Worm (Caenorhabditis elegans): ENCODE measurements around the gene F45E12.5.

The F45E12.5 gene

ce11 chrII:7277925-7278324 is 32.0 kb downstream of the F45E12.5 start (continued):
- TF ChIP-seq unc-30 (tag; optimal IDR thresholded peaks at IDR 0.05) (no peak), elt-2 (tag; optimal IDR thresholded peaks at IDR 0.05) (no peak)

- no peak for TF ChIP-seq sup-37 (GFP tag; optimal IDR thresholded peaks at IDR 0.05)
- peak; percentile 20 for TF ChIP-seq nhr-20 (tag; optimal IDR thresholded peaks at IDR 0.05)
- no peak for TF ChIP-seq nhr-47 (tag; optimal IDR thresholded peaks at IDR 0.05)
- peak; percentile 24 for TF ChIP-seq nhr-71 (tag; optimal IDR thresholded peaks at IDR 0.05)
- peak; percentile 88 for TF ChIP-seq elt-2 (tag; optimal IDR thresholded peaks at IDR 0.05)
- no peak for TF ChIP-seq hlh-4 (tag; optimal IDR thresholded peaks at IDR 0.05)
These were observed 32.7 kb downstream of the F45E12.5 start for ce11 chrII:7277257-7277656.

ce11 chrII:7273517-7273916 is 36.4 kb downstream of the F45E12.5 start:
- TF ChIP-seq lin-14 (GFP tag; optimal IDR thresholded peaks at IDR 0.05) (peak; percentile 31), efl-1 (optimal IDR thresholded peaks at IDR 0.05) (no peak), efl-1 (GFP tag; optimal IDR thresholded peaks at IDR 0.05 in 1 of 2) (no peak), mdl-1 (tag; optimal IDR thresholded peaks at IDR 0.05) (peak in 1 of 2 experiments; percentile 16), nhr-20 (tag; optimal IDR thresholded peaks at IDR 0.05) (peak; percentile 12), elt-2 (tag; optimal IDR thresholded peaks at IDR 0.05) (peak; percentile 71), ets-5 (GFP tag; IDR thresholded peaks at IDR 0.05) (no peak), pqm-1 (tag; optimal IDR thresholded peaks at IDR 0.05) (peak; percentile 61), efl-3 (GFP tag; optimal IDR thresholded peaks at IDR 0.05) (no peak), snpc-4 (tag; optimal IDR thresholded peaks at IDR 0.05) (no peak)

ce11 chrII:7272513-7272912 is 37.4 kb downstream of the F45E12.5 start:
- TF ChIP-seq nhr-71 (tag; optimal IDR thresholded peaks at IDR 0.05) (peak; percentile 36), snu-23 (GFP tag; optimal IDR thresholded peaks at IDR 0.05) (peak; percentile 22), lsy-2 (tag; optimal IDR thresholded peaks at IDR 0.05) (peak in 1 of 2 experiments; percentile 12), jun-1 (tag; optimal IDR thresholded peaks at IDR 0.05) (no peak), ceh-88 (GFP tag; IDR thresholded peaks at IDR 0.05) (no peak), ceh-63 (GFP tag; optimal IDR thresholded peaks at IDR 0.05) (no peak), unc-30 (tag; optimal IDR thresholded peaks at IDR 0.05) (no peak), hlh-17 (GFP tag; optimal IDR thresholded peaks at IDR 0.05; ENCODE audit: borderline replicate concordance) (no peak), nhr-20 (tag; optimal IDR thresholded peaks at IDR 0.05) (peak; percentile 55), pqm-1 (tag; optimal IDR thresholded peaks at IDR 0.05) (no peak), blmp-1 (tag; optimal IDR thresholded peaks at IDR 0.05) (peak; percentile 28), ceh-90 (tag; optimal IDR thresholded peaks at IDR 0.05) (no peak), pax-3 (tag; optimal IDR thresholded peaks at IDR 0.05) (no peak), mep-1 (tag; optimal IDR thresholded peaks at IDR 0.05) (no peak), sup-37 (GFP tag; optimal IDR thresholded peaks at IDR 0.05) (no peak), unc-98 (GFP tag; IDR thresholded peaks at IDR 0.05) (no peak), ceh-82 (tag; optimal IDR thresholded peaks at IDR 0.05) (no peak), snpc-4 (tag; optimal IDR thresholded peaks at IDR 0.05) (no peak), lin-14 (GFP tag; optimal IDR thresholded peaks at IDR 0.05) (peak; percentile 57), efl-1 (optimal IDR thresholded peaks at IDR 0.05) (no peak), efl-1 (GFP tag; optimal IDR thresholded peaks at IDR 0.05 in 1 of 2) (peak in 1 of 2 experiments; percentile 73), fkh-4 (tag; optimal IDR thresholded peaks at IDR 0.05; ENCODE audit: borderline replicate concordance) (no peak), egl-13 (tag; optimal IDR thresholded peaks at IDR 0.05) (no peak), lir-3 (tag; optimal IDR thresholded peaks at IDR 0.05; ENCODE audit: poor library complexity) (peak; percentile 45), nhr-90 (tag; optimal IDR thresholded peaks at IDR 0.05; ENCODE audit: poor library complexity) (peak; percentile 6), Y116A8C.19 (tag; optimal IDR thresholded peaks at IDR 0.05; ENCODE audit: borderline replicate concordance) (no peak), alr-1 (tag; optimal IDR thresholded peaks at IDR 0.05; ENCODE audit: borderline replicate concordance) (no peak), nhr-47 (tag; optimal IDR thresholded peaks at IDR 0.05) (no peak), mdl-1 (tag; optimal IDR thresholded peaks at IDR 0.05) (no peak), lin-15B (tag; optimal IDR thresholded peaks at IDR 0.05) (no peak), lin-35 (GFP tag; optimal IDR thresholded peaks at IDR 0.05) (peak in 1 of 2 experiments; percentile 51), efl-3 (GFP tag; optimal IDR thresholded peaks at IDR 0.05) (no peak), rnt-1 (tag; optimal IDR thresholded peaks at IDR 0.05) (no peak), ztf-11 (tag; optimal IDR thresholded peaks at IDR 0.05) (no peak), nhr-237 (tag; optimal IDR thresholded peaks at IDR 0.05) (no peak), elt-3 (tag; optimal IDR thresholded peaks at IDR 0.05) (peak in 2 of 6 experiments; percentile 80 to 81), nhr-85 (tag) (peak; percentile 96), isw-1 (GFP tag; IDR thresholded peaks at IDR 0.05) (no peak), aha-1 (tag; optimal IDR thresholded peaks at IDR 0.05) (no peak), tbx-2 (tag; optimal IDR thresholded peaks at IDR 0.05) (peak; percentile 44), zip-4 (GFP tag; optimal IDR thresholded peaks at IDR 0.05) (no peak)
